Worm (Caenorhabditis elegans): ENCODE measurements around the gene C54F6.17.

The C54F6.17 gene

DNA sequence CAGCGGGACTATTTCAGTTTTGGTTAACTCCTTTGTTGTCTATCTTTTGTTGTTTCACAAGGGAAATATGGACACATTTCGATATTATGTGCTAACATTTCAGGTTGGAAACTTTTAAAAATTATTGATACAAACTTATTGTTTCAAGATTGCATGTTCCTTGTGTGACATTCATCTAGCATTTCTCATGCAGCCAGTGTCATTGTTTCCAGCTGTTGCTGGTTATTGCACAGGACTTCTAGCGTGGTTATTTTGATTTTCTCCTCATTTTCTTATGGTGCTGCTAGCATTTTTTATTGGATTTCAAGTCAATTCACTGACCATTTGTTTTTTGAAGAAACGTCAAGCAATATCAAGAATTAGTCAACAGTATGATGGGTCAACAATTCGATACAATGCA, 28.6 kb downstream of the C54F6.17 start:
- no peak for TF ChIP-seq nfyb-1 (GFP tag; IDR thresholded peaks at IDR 0.05)
- TF ChIP-seq ztf-26 (tag; optimal IDR thresholded peaks at IDR 0.05), result no peak
- TF ChIP-seq ztf-18 (tag; optimal IDR thresholded peaks at IDR 0.05), result no peak
- TF ChIP-seq dpl-1 (GFP tag; optimal IDR thresholded peaks at IDR 0.05), result no peak
- no peak for TF ChIP-seq unc-62 (GFP tag; optimal IDR thresholded peaks at IDR 0.05)
- TF ChIP-seq F37B4.10 (GFP tag; IDR thresholded peaks at IDR 0.05), result no peak
- no peak for TF ChIP-seq tbx-9 (tag; optimal IDR thresholded peaks at IDR 0.05; ENCODE audit: borderline replicate concordance)
- no peak for TF ChIP-seq ceh-58 (GFP tag; IDR thresholded peaks at IDR 0.05)
- TF ChIP-seq mel-28 (tag; optimal IDR thresholded peaks at IDR 0.05; ENCODE audit: borderline replicate concordance), result no peak
- no peak for TF ChIP-seq xnd-1 (tag; optimal IDR thresholded peaks at IDR 0.05)

ce11 chrV:7558693-7559092, 31.4 kb downstream of the C54F6.17 start, which contains the start of gene ets-7:
TSS of gene ets-7 (minus strand) at chrV:7558793.
- no peak for TF ChIP-seq D2030.7 (GFP tag; IDR thresholded peaks at IDR 0.05)
- no peak for TF ChIP-seq ztf-22 (GFP tag; optimal IDR thresholded peaks at IDR 0.05)
- TF ChIP-seq die-1 (tag; optimal IDR thresholded peaks at IDR 0.05), result no peak
- TF ChIP-seq ztf-25 (GFP tag; IDR thresholded peaks at IDR 0.05), result no peak
- no peak for TF ChIP-seq snpc-3.4 (tag; optimal IDR thresholded peaks at IDR 0.05)
- TF ChIP-seq nfya-1 (tag; optimal IDR thresholded peaks at IDR 0.05; ENCODE audit: borderline replicate concordance, insufficient read depth), result no peak
- no peak for TF ChIP-seq nhr-90 (tag; optimal IDR thresholded peaks at IDR 0.05)
- TF ChIP-seq B0261.1 (tag; optimal IDR thresholded peaks at IDR 0.05), result no peak
- TF ChIP-seq attf-5 (GFP tag; optimal IDR thresholded peaks at IDR 0.05), result no peak
- no peak for TF ChIP-seq cebp-1 (GFP tag; IDR thresholded peaks at IDR 0.05)
- TF ChIP-seq cebp-1 (tag; optimal IDR thresholded peaks at IDR 0.05), result no peak
- TF ChIP-seq nhr-120 (GFP tag; IDR thresholded peaks at IDR 0.05), result no peak
- no peak for TF ChIP-seq madf-3 (GFP tag; IDR thresholded peaks at IDR 0.05)
- TF ChIP-seq hrde-1 (tag; optimal IDR thresholded peaks at IDR 0.05; ENCODE audit: borderline replicate concordance), result no peak
- TF ChIP-seq pha-4 (tag; optimal IDR thresholded peaks at IDR 0.05), result no peak
- TF ChIP-seq lir-1 (GFP tag; conservative IDR thresholded peaks at IDR 0.05), result no peak
- no peak for TF ChIP-seq hmg-1.2 (GFP tag; IDR thresholded peaks at IDR 0.05)
- no peak for TF ChIP-seq F10E7.11 (tag; optimal IDR thresholded peaks at IDR 0.05)
- no peak for TF ChIP-seq ZK185.1 (tag; optimal IDR thresholded peaks at IDR 0.05; ENCODE audit: poor library complexity, severe bottlenecking)

DNA sequence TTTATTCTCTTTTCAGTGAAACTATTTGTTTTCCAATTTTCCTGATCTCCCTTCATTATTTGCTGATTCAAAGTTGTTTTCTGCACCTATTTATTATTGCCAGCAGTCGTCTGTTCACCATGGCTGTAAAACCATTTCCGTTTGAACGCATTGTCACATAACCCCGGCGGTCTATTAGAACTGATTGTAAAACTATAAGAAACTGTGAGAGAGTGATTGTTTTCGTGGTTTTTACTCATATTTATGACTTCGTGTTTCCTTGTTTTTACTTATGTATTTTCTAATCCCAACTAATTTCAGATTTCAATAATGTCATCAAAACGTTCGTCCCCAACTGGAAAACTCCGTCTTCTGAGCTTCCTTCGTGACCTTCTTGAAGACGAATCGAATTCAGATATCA, 35.7 kb downstream of the C54F6.17 start, which contains the start of gene F19F10.1:
TSS of gene F19F10.1 (plus strand) at position 301 of the 400 bp plus-strand sequence.
- no peak for TF ChIP-seq zfh-2 (GFP tag; conservative IDR thresholded peaks at IDR 0.05)

DNA sequence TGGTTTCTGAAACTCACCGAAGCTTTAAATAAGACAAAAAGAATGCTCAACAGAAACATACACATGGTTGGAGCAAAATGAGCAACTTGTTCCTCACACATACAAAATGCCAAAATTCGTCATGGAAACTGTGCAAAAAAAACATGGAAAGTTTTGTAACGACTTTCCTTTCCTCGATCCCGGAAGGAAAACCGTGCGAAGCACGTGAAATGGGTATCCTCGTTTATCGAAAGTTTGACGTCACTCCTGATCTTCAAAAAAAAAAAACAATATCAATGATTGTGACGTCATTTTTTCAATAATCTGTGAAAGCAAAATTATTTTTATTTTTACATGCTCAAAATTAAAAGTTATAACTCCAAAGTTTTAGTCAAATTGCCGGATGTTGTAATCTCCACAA, 43.0 kb downstream of the C54F6.17 start, which contains the start of gene clec-212:
TSS of gene clec-212 (minus strand) at position 101 of the 400 bp plus-strand sequence.
- TF ChIP-seq ZK185.1 (tag; optimal IDR thresholded peaks at IDR 0.05; ENCODE audit: poor library complexity, severe bottlenecking) (no peak), cebp-2 (GFP tag; IDR thresholded peaks at IDR 0.05) (no peak), dpl-1 (GFP tag; optimal IDR thresholded peaks at IDR 0.05) (no peak), egl-18 (GFP tag; IDR thresholded peaks at IDR 0.05) (no peak), ztf-25 (GFP tag; IDR thresholded peaks at IDR 0.05) (no peak), F49E8.2 (tag; optimal IDR thresholded peaks at IDR 0.05; ENCODE audit: insufficient read depth) (no peak), nhr-120 (GFP tag; IDR thresholded peaks at IDR 0.05) (no peak), snpc-1.3 (tag; optimal IDR thresholded peaks at IDR 0.05; ENCODE audit: insufficient read depth) (no peak), mxl-1 (tag; optimal IDR thresholded peaks at IDR 0.05) (no peak), ceh-100 (GFP tag; IDR thresholded peaks at IDR 0.05) (no peak), lir-1 (GFP tag; conservative IDR thresholded peaks at IDR 0.05) (no peak), K11D2.4 (GFP tag; IDR thresholded peaks at IDR 0.05) (no peak), B0261.1 (tag; optimal IDR thresholded peaks at IDR 0.05) (no peak), F23B12.7 (tag; optimal IDR thresholded peaks at IDR 0.05; ENCODE audit: insufficient read depth) (no peak), akir-1 (GFP tag; optimal IDR thresholded peaks at IDR 0.05) (no peak), aptf-2 (GFP tag; conservative IDR thresholded peaks at IDR 0.05) (no peak), lsy-27 (tag; optimal IDR thresholded peaks at IDR 0.05; ENCODE audit: borderline replicate concordance, insufficient read depth) (no peak), him-1 (tag; optimal IDR thresholded peaks at IDR 0.05) (no peak), bed-1 (GFP tag; IDR thresholded peaks at IDR 0.05) (no peak), somi-1 (GFP tag; optimal IDR thresholded peaks at IDR 0.05) (no peak)
